Worm (Caenorhabditis elegans) whole organism, L3 larva: Measurements from ENCODE around the gene Y73B6BL.12.

Experiments
- R02D3.7 ChIP-seq: fragments of 150-350 bp; optimal IDR thresholded peaks from 2 replicates; lab custom pipeline; 2014; ENCODE audit warnings: missing biosample characterization, missing genetic modification characterization
- ZK546.5 ChIP-seq: sonication (generic microtip); optimal IDR thresholded peaks from 2 replicates; lab custom pipeline; 2017; ENCODE audit warnings: missing biosample characterization, missing genetic modification characterization
- aly-2 ChIP-seq: fragments of 150-350 bp; optimal IDR thresholded peaks from 2 replicates; lab custom pipeline; 2014; ENCODE audit warnings: missing biosample characterization, missing genetic modification characterization
- ama-1 ChIP-seq: fragments of 150-350 bp; optimal IDR thresholded peaks from 2 replicates; lab custom pipeline; 2018
- ceh-82 ChIP-seq: fragments of 150-350 bp; optimal IDR thresholded peaks from 2 replicates; lab custom pipeline; 2014; ENCODE audit warnings: missing biosample characterization, missing genetic modification characterization
- ceh-9 ChIP-seq: sonication (generic microtip); optimal IDR thresholded peaks from 2 replicates; lab custom pipeline; 2018; ENCODE audit warnings: missing biosample characterization, missing genetic modification characterization
- daf-12 ChIP-seq: fragments of 150-350 bp; optimal IDR thresholded peaks from 2 replicates; lab custom pipeline; 2014; ENCODE audit warnings: missing biosample characterization, missing genetic modification reagents, missing genetic modification characterization
- egl-5 ChIP-seq: fragments of 150-350 bp; optimal IDR thresholded peaks from 2 replicates; lab custom pipeline; 2017; ENCODE audit warnings: missing biosample characterization, missing genetic modification reagents, missing genetic modification characterization, inconsistent platforms
- elt-1 ChIP-seq: fragments of 150-350 bp; optimal IDR thresholded peaks from 2 replicates; lab custom pipeline; 2014; ENCODE audit warnings: missing biosample characterization, missing genetic modification characterization
- elt-2 ChIP-seq: sonication (generic microtip); optimal IDR thresholded peaks from 2 replicates; lab custom pipeline; 2016; ENCODE audit warnings: missing genetic modification reagents, mild to moderate bottlenecking, missing genetic modification characterization, missing compliant biosample characterization
- elt-3 ChIP-seq, 3 experiments: fragments of 150-350 bp in 1 of 3; sonication (generic microtip) in 2 of 3; optimal IDR thresholded peaks; 2 replicates in 2 of 3; 4 replicates in 1 of 3; lab custom pipeline; 2014 to 2017; ENCODE audit warnings: missing biosample characterization in 3 of 3, missing genetic modification characterization in 3 of 3
- eor-1 ChIP-seq, 2 experiments: fragments of 150-350 bp; optimal IDR thresholded peaks; 2 replicates each; lab custom pipeline; 2014 to 2018; ENCODE audit warnings: missing biosample characterization in 2 of 2, missing genetic modification characterization in 2 of 2
- fkh-10 ChIP-seq: sonication (generic microtip); optimal IDR thresholded peaks from 2 replicates; lab custom pipeline; 2017; ENCODE audit warnings: missing biosample characterization, missing genetic modification reagents, missing genetic modification characterization
- fkh-2 ChIP-seq: fragments of 150-350 bp; optimal IDR thresholded peaks from 2 replicates; lab custom pipeline; 2014; ENCODE audit warnings: missing biosample characterization, missing genetic modification reagents, missing genetic modification characterization
- fos-1 ChIP-seq: fragments of 150-350 bp; optimal IDR thresholded peaks from 2 replicates; lab custom pipeline; 2014; ENCODE audit warnings: missing biosample characterization, missing genetic modification characterization
- jun-1 ChIP-seq: fragments of 150-350 bp; optimal IDR thresholded peaks from 2 replicates; lab custom pipeline; 2014; ENCODE audit warnings: missing biosample characterization, missing genetic modification reagents, missing genetic modification characterization
- lin-15B ChIP-seq: fragments of 150-350 bp; optimal IDR thresholded peaks from 2 replicates; lab custom pipeline; 2014; ENCODE audit warnings: missing biosample characterization, missing genetic modification characterization
- lin-39 ChIP-seq: fragments of 150-350 bp; optimal IDR thresholded peaks from 2 replicates; lab custom pipeline; 2018; ENCODE audit warnings: missing biosample characterization, missing genetic modification reagents, missing genetic modification characterization
- mml-1 ChIP-seq: fragments of 150-350 bp; sonication (generic microtip); optimal IDR thresholded peaks from 3 replicates; lab custom pipeline; 2014; ENCODE audit warnings: missing biosample characterization, missing genetic modification characterization
- nfya-1 ChIP-seq: sonication (generic microtip); optimal IDR thresholded peaks from 2 replicates; lab custom pipeline; 2017; ENCODE audit warnings: missing genetic modification characterization, mild to moderate bottlenecking, missing compliant biosample characterization, antibody characterized with exemption, moderate library complexity; ENCODE audit not compliant: insufficient read depth
- nhr-11 ChIP-seq: fragments of 150-350 bp; optimal IDR thresholded peaks from 2 replicates; lab custom pipeline; 2014; ENCODE audit warnings: missing biosample characterization, missing genetic modification characterization
- nhr-23 ChIP-seq: fragments of 150-350 bp; optimal IDR thresholded peaks from 2 replicates; lab custom pipeline; 2014; ENCODE audit warnings: missing biosample characterization, missing genetic modification reagents, missing genetic modification characterization
- nhr-237 ChIP-seq: fragments of 150-350 bp; optimal IDR thresholded peaks from 2 replicates; lab custom pipeline; 2014; ENCODE audit warnings: missing biosample characterization, missing genetic modification characterization
- nhr-25 ChIP-seq: sonication (generic microtip); optimal IDR thresholded peaks from 2 replicates; lab custom pipeline; 2017; ENCODE audit warnings: missing biosample characterization, missing genetic modification characterization
- nhr-28 ChIP-seq: fragments of 150-350 bp; optimal IDR thresholded peaks from 2 replicates; lab custom pipeline; 2014; ENCODE audit warnings: missing biosample characterization, missing genetic modification characterization
- nhr-43 ChIP-seq: sonication (generic microtip); optimal IDR thresholded peaks from 2 replicates; lab custom pipeline; 2016; ENCODE audit warnings: mild to moderate bottlenecking, missing genetic modification characterization, missing compliant biosample characterization; ENCODE audit not compliant: poor library complexity, severe bottlenecking
- nhr-67 ChIP-seq: fragments of 150-350 bp; optimal IDR thresholded peaks from 2 replicates; lab custom pipeline; 2014; ENCODE audit warnings: missing biosample characterization, missing genetic modification characterization
- nhr-76 ChIP-seq: fragments of 150-350 bp; sonication (generic microtip); optimal IDR thresholded peaks from 5 replicates; lab custom pipeline; 2014; ENCODE audit warnings: missing biosample characterization, missing genetic modification characterization
- nhr-77 ChIP-seq: fragments of 150-350 bp; optimal IDR thresholded peaks from 2 replicates; lab custom pipeline; 2014; ENCODE audit warnings: missing biosample characterization, missing genetic modification characterization
- pha-4 ChIP-seq: fragments of 150-350 bp; optimal IDR thresholded peaks from 2 replicates; lab custom pipeline; 2014; ENCODE audit warnings: missing biosample characterization, missing genetic modification reagents, missing genetic modification characterization
- skn-1 ChIP-seq: fragments of 150-350 bp; optimal IDR thresholded peaks from 2 replicates; lab custom pipeline; 2014; ENCODE audit warnings: missing biosample characterization, missing genetic modification characterization
- snpc-4 ChIP-seq: fragments of 150-350 bp; optimal IDR thresholded peaks from 2 replicates; lab custom pipeline; 2014; ENCODE audit warnings: missing biosample characterization, missing genetic modification characterization
- tbx-2 ChIP-seq: sonication (generic microtip); optimal IDR thresholded peaks from 2 replicates; lab custom pipeline; 2016; ENCODE audit warnings: mild to moderate bottlenecking, missing genetic modification characterization, missing compliant biosample characterization
- unc-62 ChIP-seq: fragments of 150-350 bp; sonication (generic microtip); optimal IDR thresholded peaks from 4 replicates; lab custom pipeline; 2014; ENCODE audit warnings: missing biosample characterization, missing genetic modification reagents, missing genetic modification characterization
- zag-1 ChIP-seq: fragments of 150-350 bp; optimal IDR thresholded peaks from 2 replicates; lab custom pipeline; 2014; ENCODE audit warnings: missing biosample characterization, missing genetic modification characterization
- ztf-11 ChIP-seq: fragments of 150-350 bp; optimal IDR thresholded peaks from 2 replicates; lab custom pipeline; 2014; ENCODE audit warnings: missing biosample characterization, missing genetic modification characterization

Gene Y73B6BL.12

ce11 chrIV:6307439-6307838 is 9.8 kb downstream of the Y73B6BL.12 start, which contains the start of gene csp-2:
csp-2 (plus strand) TSS chrIV:6307739.
- TF ChIP-seq zag-1 (no peak), aly-2 (tag; lab: Kevin White, UChicago) (no peak), fos-1 (no peak), nhr-28 (tag; lab: Kevin White, UChicago) (no peak), fkh-2 (tag; lab: Kevin White, UChicago) (no peak), nhr-23 (tag; lab: Kevin White, UChicago) (no peak), elt-2 (no peak), eor-1 (tag; optimal IDR thresholded peaks at IDR 0.05; lab: Kevin White, UChicago) (no peak), snpc-4 (tag; lab: Kevin White, UChicago) (no peak), lin-39 (no peak), nhr-77 (tag; lab: Kevin White, UChicago) (no peak), nfya-1 (tag; lab: Kevin White, UChicago) (no peak), ceh-82 (no peak), tbx-2 (tag; lab: Kevin White, UChicago) (no peak), mml-1 (tag; lab: Kevin White, UChicago) (no peak), R02D3.7 (tag; lab: Kevin White, UChicago) (no peak), nhr-67 (tag; lab: Kevin White, UChicago) (no peak)
- TF ChIP-seq, all 47 proteins: peak for 0

DNA sequence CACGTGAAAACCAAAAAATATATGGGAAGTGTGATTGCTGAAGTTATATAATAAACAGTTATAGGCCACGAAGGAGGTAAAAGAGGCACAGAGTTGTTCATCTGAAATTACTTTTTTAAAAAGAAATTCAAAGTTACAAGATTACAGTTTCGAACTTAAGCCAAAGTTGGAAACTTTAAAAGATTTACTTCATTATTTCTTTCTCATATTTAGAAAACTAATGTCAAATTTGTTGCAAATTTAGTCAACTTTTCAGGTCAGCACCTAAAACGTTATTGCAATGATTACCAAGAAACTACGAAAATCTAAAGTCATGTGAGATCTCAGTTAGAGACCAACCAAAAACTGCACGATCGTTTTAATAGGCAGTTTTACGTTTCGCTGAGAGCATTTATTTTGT is 13.6 kb downstream of the Y73B6BL.12 start, which contains the start of gene srv-25:
Gene srv-25 (minus strand): TSS at position 101 of the 400 bp plus-strand sequence.
- TF ChIP-seq aly-2 (tag; lab: Kevin White, UChicago) (no peak), nhr-43 (tag; lab: Kevin White, UChicago) (no peak)

DNA sequence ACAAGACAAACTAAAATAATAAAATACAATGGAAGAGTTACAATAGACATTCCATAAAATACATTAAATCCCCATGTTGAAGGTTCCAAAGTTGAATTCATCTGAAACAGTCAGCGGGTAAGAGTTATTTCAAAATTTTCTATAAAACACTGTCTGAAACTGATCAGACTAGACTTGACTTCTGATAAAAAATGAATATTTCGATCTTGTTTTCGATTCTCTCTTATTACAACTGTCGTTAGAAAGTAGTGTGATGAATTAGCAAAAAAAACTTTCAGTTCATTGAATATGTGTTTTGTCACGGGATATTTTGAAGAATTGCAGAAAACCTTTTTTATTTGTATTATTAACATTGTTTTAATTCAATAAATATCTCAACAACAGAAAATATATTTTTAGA is 15.5 kb downstream of the Y73B6BL.12 start, which contains the start of gene srv-26:
Gene srv-26 (minus strand): TSS at position 101 of the 400 bp plus-strand sequence.
- TF ChIP-seq nhr-25 (tag; lab: Kevin White, UChicago) (no peak), tbx-2 (tag; lab: Kevin White, UChicago) (no peak), elt-2 (no peak), egl-5 (no peak), ztf-11 (tag; lab: Kevin White, UChicago) (no peak), elt-1 (tag; lab: Kevin White, UChicago) (no peak), ama-1 (lab: Kevin White, UChicago) (no peak), pha-4 (tag; lab: Kevin White, UChicago) (no peak), R02D3.7 (tag; lab: Kevin White, UChicago) (no peak), zag-1 (no peak), nhr-237 (tag; lab: Kevin White, UChicago) (no peak), daf-12 (tag; lab: Kevin White, UChicago) (no peak), nhr-76 (tag; lab: Kevin White, UChicago) (no peak), lin-15B (tag; lab: Kevin White, UChicago) (no peak), lin-39 (no peak), nhr-11 (tag; lab: Kevin White, UChicago) (no peak), skn-1 (tag; lab: Kevin White, UChicago) (no peak), fkh-10 (GFP tag; lab: Kevin White, UChicago) (no peak), ceh-9 (no peak)

- no peak for TF ChIP-seq nhr-77 (tag; lab: Kevin White, UChicago)
- no peak for TF ChIP-seq nhr-43 (tag; lab: Kevin White, UChicago)
- TF ChIP-seq nfya-1 (tag; lab: Kevin White, UChicago) = no peak
- no peak for TF ChIP-seq elt-2
- TF ChIP-seq skn-1 (tag; lab: Kevin White, UChicago) = no peak
- no peak for TF ChIP-seq jun-1 (tag; lab: Kevin White, UChicago)
- no peak for TF ChIP-seq aly-2 (tag; lab: Kevin White, UChicago)
- no peak for TF ChIP-seq ZK546.5 (tag; lab: Kevin White, UChicago)
- TF ChIP-seq nhr-237 (tag; lab: Kevin White, UChicago) = no peak
- no peak for TF ChIP-seq unc-62 (GFP tag; lab: Kevin White, UChicago)
- no peak for TF ChIP-seq elt-3 (tag; optimal IDR thresholded peaks at IDR 0.05; lab: Kevin White, UChicago)
Observed at ce11 chrIV:6299523-6299922, 17.7 kb downstream of the Y73B6BL.12 start.
